Worm (Caenorhabditis elegans): Measurements from ENCODE around the gene R13D11.4.

DNA sequence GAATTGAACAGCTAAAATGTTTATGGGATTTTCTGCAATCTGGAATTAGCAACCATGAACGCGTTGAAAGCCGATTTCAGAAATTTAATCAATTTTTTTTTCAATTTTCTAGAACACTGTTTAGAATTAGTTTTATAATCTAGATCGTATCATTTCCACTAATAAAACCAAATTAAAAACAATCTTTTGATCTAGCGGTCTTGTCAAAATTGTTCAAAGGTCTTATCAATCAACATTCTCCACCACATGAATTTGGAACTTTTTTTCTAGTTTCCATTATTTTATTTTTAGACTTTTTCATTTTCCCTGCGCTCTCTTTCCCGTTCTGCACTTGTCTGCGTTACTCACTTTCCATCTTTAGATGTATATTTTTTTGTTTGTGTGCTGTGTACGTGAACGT lies 48.3 kb upstream of the R13D11.4 start, which contains the start of gene srp-2:
- TF ChIP-seq ama-1 (optimal IDR thresholded peaks at IDR 0.05) = no peak
- TF ChIP-seq hmg-4 (GFP tag; optimal IDR thresholded peaks at IDR 0.05) = no peak
- TF ChIP-seq hmbx-1 (tag; optimal IDR thresholded peaks at IDR 0.05) = no peak
